Fruit fly (Drosophila melanogaster) whole organism, adult: ENCODE results near the gene CG43338.

Experiments
- CG12768 ChIP-seq: fragments of 200-800 bp; sonication (Bioruptor generic); optimal IDR thresholded peaks from 2 replicates; lab custom pipeline; 2017; ENCODE audit warnings: missing biosample characterization, missing genetic modification characterization, mild to moderate bottlenecking, moderate library complexity, missing genetic modification reagents
- CG14711 ChIP-seq: fragments of 200-800 bp; sonication (Bioruptor generic); optimal IDR thresholded peaks from 2 replicates; lab custom pipeline; 2018; ENCODE audit warnings: missing biosample characterization, mild to moderate bottlenecking, missing genetic modification characterization, moderate library complexity
- CG1620 ChIP-seq: fragments of 200-800 bp; sonication (Bioruptor generic); optimal IDR thresholded peaks from 2 replicates; lab custom pipeline; 2016; ENCODE audit warnings: missing biosample characterization, missing genetic modification characterization
- CG33017 ChIP-seq: fragments of 200-800 bp; sonication (Bioruptor generic); optimal IDR thresholded peaks from 2 replicates; lab custom pipeline; 2018; ENCODE audit warnings: missing biosample characterization, mild to moderate bottlenecking, missing genetic modification characterization, moderate library complexity
- CG5204 ChIP-seq: fragments of 200-800 bp; sonication (Bioruptor generic); optimal IDR thresholded peaks from 2 replicates; lab custom pipeline; 2016; ENCODE audit warnings: missing biosample characterization, missing genetic modification characterization
- CG7045 ChIP-seq: fragments of 200-800 bp; sonication (Bioruptor generic); optimal IDR thresholded peaks from 2 replicates; lab custom pipeline; 2017; ENCODE audit warnings: missing biosample characterization, mild to moderate bottlenecking, missing genetic modification characterization
- CG7101 ChIP-seq: fragments of 200-800 bp; sonication (Bioruptor generic); optimal IDR thresholded peaks from 2 replicates; lab custom pipeline; 2018; ENCODE audit warnings: missing biosample characterization, mild to moderate bottlenecking, missing genetic modification characterization, moderate library complexity
- Clk ChIP-seq: fragments of 200-800 bp; sonication (Bioruptor generic); optimal IDR thresholded peaks from 2 replicates; lab custom pipeline; 2017; ENCODE audit warnings: missing biosample characterization, missing genetic modification characterization
- Crg-1 ChIP-seq: fragments of 200-800 bp; sonication (Bioruptor generic); optimal IDR thresholded peaks from 2 replicates; lab custom pipeline; 2016; ENCODE audit warnings: missing biosample characterization, missing genetic modification characterization
- Hr96 ChIP-seq: fragments of 200-800 bp; sonication (Bioruptor generic); optimal IDR thresholded peaks from 2 replicates; lab custom pipeline; 2016; ENCODE audit warnings: missing biosample characterization, missing genetic modification characterization
- Mnt ChIP-seq: fragments of 200-800 bp; sonication (Bioruptor generic); optimal IDR thresholded peaks from 2 replicates; lab custom pipeline; 2016; ENCODE audit warnings: missing biosample characterization, mild to moderate bottlenecking, missing genetic modification characterization
- bab1 ChIP-seq: fragments of 200-800 bp; sonication (Bioruptor generic); optimal IDR thresholded peaks from 3 replicates; lab custom pipeline; 2019; ENCODE audit warnings: missing biosample characterization, mild to moderate bottlenecking, missing genetic modification characterization, moderate library complexity
- cic ChIP-seq: fragments of 200-800 bp; sonication (Bioruptor generic); optimal IDR thresholded peaks from 2 replicates; lab custom pipeline; 2017; ENCODE audit warnings: missing biosample characterization, mild to moderate bottlenecking, missing genetic modification characterization, moderate library complexity
- cnc ChIP-seq, 2 experiments: fragments of >200 bp; optimal IDR thresholded peaks; 2 replicates each; lab custom pipeline; 2017
- kay ChIP-seq: fragments of 200-800 bp; sonication (Bioruptor generic); peaks from one replicate; lab custom pipeline; 2016; ENCODE audit warnings: missing biosample characterization, missing genetic modification characterization, borderline replicate concordance
- ovo ChIP-seq: fragments of 200-800 bp; sonication (Bioruptor generic); optimal IDR thresholded peaks from 2 replicates; lab custom pipeline; 2016; ENCODE audit warnings: missing biosample characterization, missing genetic modification characterization
- tj ChIP-seq: fragments of 200-800 bp; sonication (Bioruptor generic); optimal IDR thresholded peaks from 3 replicates; lab custom pipeline; 2017; ENCODE audit warnings: missing biosample characterization, mild to moderate bottlenecking, missing genetic modification characterization, moderate library complexity

The CG43338 gene

DNA sequence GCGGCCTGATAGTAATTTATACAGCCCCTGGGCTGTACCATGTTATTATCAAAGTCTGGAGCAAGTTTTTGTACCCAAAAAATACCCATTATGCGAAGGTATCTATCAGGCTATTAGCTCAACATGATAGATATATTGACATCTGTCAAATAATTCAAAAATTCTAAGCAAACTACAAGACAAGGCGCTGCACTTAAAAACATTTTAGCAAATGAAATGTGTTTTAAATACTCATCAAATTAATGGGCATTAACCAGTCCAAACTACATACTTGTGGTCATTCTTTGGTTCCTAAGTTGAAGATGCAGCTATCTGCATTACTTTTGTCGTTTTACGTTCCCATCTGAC, 17.7 kb downstream of the CG43338 start:
- TF ChIP-seq CG14711 (tag; lab: Kevin White, UChicago) (peak; percentile 23), tj (GFP tag; lab: Kevin White, UChicago) (no peak)

DNA sequence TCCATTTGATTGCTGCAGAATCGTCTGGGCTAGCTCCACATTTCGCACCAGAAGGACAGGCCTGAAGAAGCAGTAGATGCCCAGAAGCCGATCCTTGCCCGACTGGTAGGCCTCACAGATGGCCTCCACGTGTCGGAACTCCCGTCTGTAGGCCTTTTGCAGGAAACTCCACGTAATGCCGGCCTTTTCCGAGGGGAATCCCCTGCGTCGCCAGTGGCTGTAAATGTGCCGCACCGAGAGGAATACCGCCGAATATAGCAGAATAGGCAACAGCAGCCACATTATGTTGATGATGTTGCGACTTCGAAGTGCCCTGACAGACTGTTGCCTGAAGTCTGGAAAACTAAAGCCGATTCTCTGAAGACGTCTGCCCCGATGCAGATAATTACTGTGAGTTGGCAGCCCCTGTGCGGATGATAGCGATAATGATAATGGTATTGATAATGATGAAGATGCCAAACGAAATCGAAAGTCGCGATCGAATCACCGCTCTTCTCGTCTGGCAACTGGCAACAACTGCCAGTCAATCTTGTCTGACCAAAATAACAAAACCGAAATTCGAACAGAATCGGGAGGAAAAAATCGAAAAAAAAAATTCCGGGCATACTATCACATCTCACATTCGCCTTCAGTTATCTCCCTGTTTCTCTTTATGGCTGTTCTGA, 18.3 kb downstream of the CG43338 start, which contains the start of gene Cyp310a1:
Cyp310a1 (minus strand) TSS at position 348 of the 665 bp plus-strand sequence.
- no peak for TF ChIP-seq kay
- no peak for TF ChIP-seq cnc (optimal IDR thresholded peaks at IDR 0.05; lab: Kevin White, UChicago)
- TF ChIP-seq CG7045: no peak
- no peak for TF ChIP-seq tj (GFP tag; lab: Kevin White, UChicago)
- TF ChIP-seq Crg-1: no peak
- TF ChIP-seq cic (GFP tag; lab: Kevin White, UChicago): no peak

DNA sequence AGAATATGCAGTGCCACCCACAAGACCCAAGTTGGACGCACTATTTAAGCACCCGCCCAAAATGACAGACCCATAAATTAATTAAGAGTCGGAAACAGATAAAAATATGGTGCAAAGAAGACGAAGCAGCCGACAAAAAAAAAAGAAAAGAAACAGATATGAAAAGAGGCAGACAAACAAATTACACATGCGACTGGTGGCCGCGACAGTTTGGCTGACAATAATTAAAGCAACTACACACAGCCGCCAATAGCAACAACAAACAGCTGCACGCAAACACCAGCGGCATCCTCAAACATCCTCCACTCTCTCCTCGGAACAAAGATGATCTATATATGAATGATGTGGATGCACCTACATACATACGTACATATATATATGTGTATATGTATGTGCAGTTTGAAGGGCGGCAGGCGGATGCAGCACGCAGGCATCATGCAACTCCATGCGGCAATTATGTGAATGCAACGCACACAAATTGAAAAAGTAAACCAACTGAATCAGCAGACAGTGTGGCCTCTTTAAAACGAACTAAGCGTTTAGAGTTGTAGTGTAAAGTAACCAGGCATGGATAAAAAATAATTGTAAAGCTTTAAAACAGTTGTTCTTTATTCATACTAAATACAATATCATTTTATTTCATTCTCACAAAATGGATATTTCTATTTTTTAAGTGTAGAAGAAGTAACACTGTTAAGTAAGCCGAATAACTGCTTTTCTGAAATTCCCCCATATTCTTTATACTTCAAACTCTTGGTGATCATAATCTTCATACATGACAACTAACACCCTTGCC, 23.0 kb downstream of the CG43338 start:
- TF ChIP-seq kay (peak; percentile 20), Mnt (GFP tag; lab: Kevin White, UChicago) (no peak)

DNA sequence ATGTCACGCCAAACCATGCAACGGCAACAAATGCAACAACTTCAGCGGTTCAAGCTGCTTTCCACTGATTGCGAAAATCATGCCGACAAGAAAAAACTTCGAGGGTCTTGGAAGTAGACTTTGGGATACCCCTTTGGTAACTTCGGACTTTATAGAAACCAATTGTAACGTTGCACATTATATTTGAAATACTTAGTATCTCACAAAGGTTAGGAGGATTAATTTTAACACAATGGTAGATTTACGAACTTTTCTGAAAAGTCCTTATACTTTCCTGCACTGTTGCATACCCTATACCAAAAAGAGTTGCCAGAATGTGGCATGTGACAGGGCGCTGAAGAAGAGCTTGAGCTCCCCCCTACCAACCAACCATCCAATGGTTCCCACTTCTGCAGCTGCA, 25.6 kb downstream of the CG43338 start:
- TF ChIP-seq CG5204 (GFP tag; lab: Kevin White, UChicago) (no peak), Clk (GFP tag; lab: Kevin White, UChicago) (no peak), CG12768 (GFP tag; lab: Kevin White, UChicago) (no peak), Crg-1 (no peak), CG33017 (tag; lab: Kevin White, UChicago) (no peak), tj (GFP tag; lab: Kevin White, UChicago) (no peak)

DNA sequence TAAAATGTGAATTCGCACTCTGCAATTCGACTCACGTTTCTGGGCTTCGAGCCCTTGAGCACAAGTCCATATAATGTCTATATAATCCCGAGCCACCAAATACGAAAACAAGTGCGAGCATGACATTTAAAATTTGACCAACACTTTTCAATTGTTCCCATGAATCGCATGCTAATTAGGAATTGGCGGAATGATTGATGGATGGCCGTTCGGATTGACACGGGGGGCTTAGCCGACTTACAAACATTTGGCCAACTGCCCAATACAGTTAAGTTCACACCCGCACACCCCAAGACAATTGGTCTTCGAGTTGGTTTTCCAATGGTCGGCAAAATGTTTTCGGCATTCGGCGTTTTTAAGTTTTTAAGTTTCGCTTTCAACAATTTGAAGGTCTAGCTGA, 30.0 kb downstream of the CG43338 start:
- TF ChIP-seq tj (GFP tag; lab: Kevin White, UChicago): peak; percentile 6
- TF ChIP-seq CG1620: no peak

DNA sequence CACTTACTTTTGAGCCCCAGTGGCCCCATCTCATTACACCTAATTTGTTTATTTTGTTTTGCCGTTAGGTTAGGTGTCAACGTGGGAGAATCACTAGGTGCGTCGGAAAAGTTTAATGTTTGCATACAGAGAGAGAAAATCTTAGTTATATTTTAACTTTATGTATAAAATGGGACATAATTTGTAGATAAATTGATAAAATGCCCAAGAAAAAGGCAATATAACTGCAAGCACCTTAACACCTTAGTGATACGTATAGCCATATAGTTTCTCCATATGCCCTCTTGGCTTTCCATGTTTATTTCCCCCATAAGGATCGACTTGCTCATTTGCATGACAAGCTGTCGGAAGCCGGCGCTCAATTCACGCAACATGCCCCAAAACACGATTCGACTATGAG, 32.1 kb downstream of the CG43338 start:
- TF ChIP-seq Mnt (GFP tag; lab: Kevin White, UChicago): no peak
- no peak for TF ChIP-seq CG12768 (GFP tag; lab: Kevin White, UChicago)
- TF ChIP-seq bab1 (GFP tag; lab: Kevin White, UChicago): no peak

DNA sequence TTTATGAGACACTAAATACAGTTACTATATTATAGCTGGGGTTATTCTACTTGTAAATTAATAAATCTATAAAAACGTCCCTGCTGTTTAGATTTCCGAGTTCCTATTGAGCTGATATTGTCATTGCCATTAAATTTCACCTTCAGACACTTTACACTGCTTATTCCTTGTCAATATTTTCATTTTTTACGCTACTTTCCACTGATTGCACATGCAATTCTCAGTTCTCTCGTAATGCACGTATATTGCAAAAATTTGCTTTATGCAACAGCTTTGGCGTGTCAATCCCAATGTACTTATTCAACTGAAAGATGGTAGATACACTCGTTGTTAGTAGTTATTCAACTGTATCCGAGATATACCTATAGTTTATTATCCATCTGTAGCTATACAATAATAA, 38.7 kb downstream of the CG43338 start:
- TF ChIP-seq ovo (GFP tag; lab: Kevin White, UChicago) (peak; percentile 39), CG12768 (GFP tag; lab: Kevin White, UChicago) (peak; percentile 52), tj (GFP tag; lab: Kevin White, UChicago) (no peak), CG1620 (no peak), Crg-1 (peak; percentile 50), cic (GFP tag; lab: Kevin White, UChicago) (peak; percentile 81), Clk (GFP tag; lab: Kevin White, UChicago) (no peak), CG7101 (tag; lab: Kevin White, UChicago) (peak; percentile 27), CG33017 (tag; lab: Kevin White, UChicago) (peak; percentile 45), CG7045 (peak; percentile 38), bab1 (GFP tag; lab: Kevin White, UChicago) (peak; percentile 9), CG14711 (tag; lab: Kevin White, UChicago) (peak; percentile 47)

DNA sequence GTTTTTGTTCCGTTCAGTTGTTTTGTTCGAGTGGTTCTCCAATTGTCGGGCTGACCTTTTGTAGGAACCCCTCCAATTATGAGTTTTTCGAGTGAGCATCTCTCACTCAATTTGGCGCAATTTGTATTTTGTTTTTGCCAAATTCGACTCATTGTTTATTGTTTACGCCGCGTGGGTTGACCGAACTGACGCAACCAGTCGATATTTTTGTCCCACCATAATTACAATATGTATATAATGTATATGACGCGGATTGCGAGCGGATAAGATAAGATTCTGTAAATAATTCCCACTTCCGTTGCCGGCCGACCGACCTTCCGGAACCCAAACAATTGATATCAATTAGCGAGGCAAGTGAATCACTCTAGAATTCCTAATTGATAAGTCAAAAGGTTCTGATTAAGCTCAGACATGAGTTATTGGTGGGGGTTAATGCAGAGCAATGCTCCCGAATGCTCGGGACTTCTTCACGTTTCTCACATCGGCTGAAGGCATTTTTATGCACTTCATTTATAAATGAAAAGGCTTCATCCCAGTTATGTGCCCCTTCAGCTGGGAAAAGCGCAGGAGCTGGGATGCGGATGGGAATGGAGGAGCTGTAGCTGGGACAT, 40.3 kb downstream of the CG43338 start:
- TF ChIP-seq Hr96 (GFP tag; lab: Kevin White, UChicago) (no peak), kay (peak; percentile 22)

DNA sequence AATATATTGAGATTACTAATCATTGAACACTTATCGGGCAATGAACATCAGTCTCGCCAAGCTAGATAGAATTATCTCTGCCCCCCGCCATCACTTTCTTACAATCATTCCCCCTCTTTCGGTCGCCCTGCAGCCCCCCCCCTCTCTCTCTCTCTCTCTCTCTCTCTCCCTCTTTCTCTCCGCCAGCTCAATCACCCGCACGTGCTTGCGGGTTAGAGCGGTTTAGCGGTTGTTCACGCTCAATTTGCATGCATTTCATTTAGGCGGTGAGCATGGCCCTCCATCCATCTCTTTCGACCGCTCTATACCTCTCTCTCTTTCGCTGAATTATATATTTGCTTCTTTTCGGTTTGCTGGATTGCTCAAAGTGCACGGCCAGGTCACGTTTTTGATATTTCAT, 41.9 kb downstream of the CG43338 start:
- no peak for TF ChIP-seq CG7045
- peak; percentile 10 for TF ChIP-seq Mnt (GFP tag; lab: Kevin White, UChicago)
